Fruit fly (Drosophila melanogaster): ENCODE data around the gene CG10681.

The CG10681 gene

dm6 chr3L:12533392-12534070, 32.2 kb downstream of the CG10681 start, which contains the start of the genes Tsf2 and CG34242 (continued):
- TF ChIP-seq gsb (GFP tag; IDR thresholded peaks at IDR 0.05) = peak; percentile 84
- TF ChIP-seq sr (GFP tag; IDR thresholded peaks at IDR 0.05) = peak; percentile 27; the same call in 1 of the 3 replicates
- TF ChIP-seq CG12744 (GFP tag; optimal IDR thresholded peaks at IDR 0.05) = no peak
- no peak for TF ChIP-seq wor (GFP tag; IDR thresholded peaks at IDR 0.05)
- no peak for TF ChIP-seq BEAF-32 (GFP tag; optimal IDR thresholded peaks at IDR 0.05)
- TF ChIP-seq MBD-R2 (GFP tag; IDR thresholded peaks at IDR 0.05) = peak; percentile 91
- peak; percentile 72 for TF ChIP-seq Fer1 (GFP tag; optimal IDR thresholded peaks at IDR 0.05)
- TF ChIP-seq CG30020 (tag; optimal IDR thresholded peaks at IDR 0.05) = peak; percentile 69
- no peak for TF ChIP-seq trh (GFP tag; optimal IDR thresholded peaks at IDR 0.05)
- TF ChIP-seq CG11093 (GFP tag; IDR thresholded peaks at IDR 0.05) = peak; percentile 75; the same call in 2 of the 3 replicates
- no peak for TF ChIP-seq bab2 (GFP tag; optimal IDR thresholded peaks at IDR 0.05)
- no peak for TF ChIP-seq CG16813 (GFP tag; IDR thresholded peaks at IDR 0.05; ENCODE audit: partially characterized antibody)
- peak; percentile 87 for TF ChIP-seq CG8765 (GFP tag; IDR thresholded peaks at IDR 0.05)
- TF ChIP-seq Dll (GFP tag; IDR thresholded peaks at IDR 0.05; ENCODE audit: partially characterized antibody) = no peak
- TF ChIP-seq CrebB (tag; optimal IDR thresholded peaks at IDR 0.05) = no peak
- TF ChIP-seq schlank (tag; optimal IDR thresholded peaks at IDR 0.05) = no peak
- TF ChIP-seq CG8290 (GFP tag; optimal IDR thresholded peaks at IDR 0.05) = no peak
- no peak for TF ChIP-seq CG8290 (tag; optimal IDR thresholded peaks at IDR 0.05)
- TF ChIP-seq Gsc (GFP tag; IDR thresholded peaks at IDR 0.05) = peak; percentile 63; the same call in 1 of the 2 replicates
- no peak for TF ChIP-seq CG12236 (GFP tag; optimal IDR thresholded peaks at IDR 0.05)
- TF ChIP-seq gcm (GFP tag; optimal IDR thresholded peaks at IDR 0.05) = no peak
- TF ChIP-seq CG14965 (GFP tag; optimal IDR thresholded peaks at IDR 0.05; ENCODE audit: borderline replicate concordance) = no peak
- peak; percentile 58 for TF ChIP-seq CG6683 (GFP tag; optimal IDR thresholded peaks at IDR 0.05)
- TF ChIP-seq ara (GFP tag; IDR thresholded peaks at IDR 0.05) = peak; percentile 95
- no peak for TF ChIP-seq br (optimal IDR thresholded peaks at IDR 0.05)
- TF ChIP-seq ewg (GFP tag; optimal IDR thresholded peaks at IDR 0.05) = no peak
- TF ChIP-seq Sry-β (GFP tag; optimal IDR thresholded peaks at IDR 0.05) = no peak
- peak; percentile 57 for TF ChIP-seq CG15696 (tag; optimal IDR thresholded peaks at IDR 0.05)
- TF ChIP-seq mld (GFP tag; IDR thresholded peaks at IDR 0.05; ENCODE audit: partially characterized antibody) = no peak
- peak; percentile 80 for TF ChIP-seq bcd (GFP tag; optimal IDR thresholded peaks at IDR 0.05)
- peak; percentile 89 for TF ChIP-seq CG31441 (GFP tag; IDR thresholded peaks at IDR 0.05)
- no peak for TF ChIP-seq Bgb (GFP tag; IDR thresholded peaks at IDR 0.05; ENCODE audit: partially characterized antibody)
- no peak for TF ChIP-seq CG13287 (GFP tag; IDR thresholded peaks at IDR 0.05; ENCODE audit: partially characterized antibody)
- TF ChIP-seq Nf-YA (GFP tag; IDR thresholded peaks at IDR 0.05) = peak; percentile 91
- peak; percentile 91 for TF ChIP-seq CG14710 (tag; optimal IDR thresholded peaks at IDR 0.05)
- TF ChIP-seq vfl (GFP tag; optimal IDR thresholded peaks at IDR 0.05) = no peak
- no peak for TF ChIP-seq chn (GFP tag; optimal IDR thresholded peaks at IDR 0.05)
- TF ChIP-seq gro (GFP tag; optimal IDR thresholded peaks at IDR 0.05) = no peak
- TF ChIP-seq CG6272 (GFP tag; IDR thresholded peaks at IDR 0.05) = peak; percentile 91
- TF ChIP-seq Elba2 (GFP tag; optimal IDR thresholded peaks at IDR 0.05) = no peak
- no peak for TF ChIP-seq Antp (GFP tag; optimal IDR thresholded peaks at IDR 0.05)
- TF ChIP-seq Xbp1 (GFP tag; optimal IDR thresholded peaks at IDR 0.05) = no peak
- TF ChIP-seq CG6254 (GFP tag; optimal IDR thresholded peaks at IDR 0.05) = peak; percentile 56
- TF ChIP-seq Hr39 (optimal IDR thresholded peaks at IDR 0.05) = no peak
- no peak for TF ChIP-seq hbn (GFP tag; IDR thresholded peaks at IDR 0.05; ENCODE audit: partially characterized antibody)
- TF ChIP-seq hth (optimal IDR thresholded peaks at IDR 0.05) = no peak
- TF ChIP-seq HLH54F (GFP tag; optimal IDR thresholded peaks at IDR 0.05) = no peak
- TF ChIP-seq pho (GFP tag; optimal IDR thresholded peaks at IDR 0.05) = no peak
- TF ChIP-seq HLH3B (GFP tag; IDR thresholded peaks at IDR 0.05) = peak; percentile 93
- no peak for TF ChIP-seq p53 (GFP tag; optimal IDR thresholded peaks at IDR 0.05)
- peak; percentile 67 for TF ChIP-seq CoRest (tag; optimal IDR thresholded peaks at IDR 0.05)
